Worm (Caenorhabditis elegans) whole organism, L3 larva: ENCODE measurements around the gene blos-1.

ENCODE experiments used
- ceh-16 ChIP-seq: sonication (generic microtip); optimal IDR thresholded peaks from 2 replicates; lab custom pipeline; 2017; ENCODE audit warnings: missing biosample characterization, missing genetic modification characterization
- elt-1 ChIP-seq: fragments of 150-350 bp; optimal IDR thresholded peaks from 2 replicates; lab custom pipeline; 2014; ENCODE audit warnings: missing biosample characterization, missing genetic modification characterization
- elt-3 ChIP-seq, 3 experiments: fragments of 150-350 bp in 1 of 3; sonication (generic microtip) in 2 of 3; optimal IDR thresholded peaks; 2 replicates in 2 of 3; 4 replicates in 1 of 3; lab custom pipeline; 2014 to 2017; ENCODE audit warnings: missing biosample characterization in 3 of 3, missing genetic modification characterization in 3 of 3
- fkh-2 ChIP-seq: fragments of 150-350 bp; optimal IDR thresholded peaks from 2 replicates; lab custom pipeline; 2014; ENCODE audit warnings: missing biosample characterization, missing genetic modification reagents, missing genetic modification characterization
- fos-1 ChIP-seq: fragments of 150-350 bp; optimal IDR thresholded peaks from 2 replicates; lab custom pipeline; 2014; ENCODE audit warnings: missing biosample characterization, missing genetic modification characterization
- lin-39 ChIP-seq: fragments of 150-350 bp; optimal IDR thresholded peaks from 2 replicates; lab custom pipeline; 2018; ENCODE audit warnings: missing biosample characterization, missing genetic modification reagents, missing genetic modification characterization
- mdl-1 ChIP-seq: fragments of 150-350 bp; optimal IDR thresholded peaks from 2 replicates; lab custom pipeline; 2014; ENCODE audit warnings: missing biosample characterization, missing genetic modification characterization
- mml-1 ChIP-seq: fragments of 150-350 bp; sonication (generic microtip); optimal IDR thresholded peaks from 3 replicates; lab custom pipeline; 2014; ENCODE audit warnings: missing biosample characterization, missing genetic modification characterization
- nfya-1 ChIP-seq: sonication (generic microtip); optimal IDR thresholded peaks from 2 replicates; lab custom pipeline; 2017; ENCODE audit warnings: missing genetic modification characterization, mild to moderate bottlenecking, missing compliant biosample characterization, antibody characterized with exemption, moderate library complexity; ENCODE audit not compliant: insufficient read depth
- nhr-11 ChIP-seq: fragments of 150-350 bp; optimal IDR thresholded peaks from 2 replicates; lab custom pipeline; 2014; ENCODE audit warnings: missing biosample characterization, missing genetic modification characterization
- nhr-23 ChIP-seq: fragments of 150-350 bp; optimal IDR thresholded peaks from 2 replicates; lab custom pipeline; 2014; ENCODE audit warnings: missing biosample characterization, missing genetic modification reagents, missing genetic modification characterization
- nhr-25 ChIP-seq: sonication (generic microtip); optimal IDR thresholded peaks from 2 replicates; lab custom pipeline; 2017; ENCODE audit warnings: missing biosample characterization, missing genetic modification characterization
- nhr-28 ChIP-seq: fragments of 150-350 bp; optimal IDR thresholded peaks from 2 replicates; lab custom pipeline; 2014; ENCODE audit warnings: missing biosample characterization, missing genetic modification characterization
- nhr-43 ChIP-seq: sonication (generic microtip); optimal IDR thresholded peaks from 2 replicates; lab custom pipeline; 2016; ENCODE audit warnings: mild to moderate bottlenecking, missing genetic modification characterization, missing compliant biosample characterization; ENCODE audit not compliant: poor library complexity, severe bottlenecking
- pqm-1 ChIP-seq: fragments of 150-350 bp; optimal IDR thresholded peaks from 2 replicates; lab custom pipeline; 2017; ENCODE audit warnings: missing biosample characterization, missing genetic modification characterization, inconsistent platforms
- zag-1 ChIP-seq: fragments of 150-350 bp; optimal IDR thresholded peaks from 2 replicates; lab custom pipeline; 2014; ENCODE audit warnings: missing biosample characterization, missing genetic modification characterization

blos-1 gene

ce11 chrIII:10178023-10178422 is 33.7 kb downstream of the blos-1 start:
- no peak for TF ChIP-seq nhr-11
- TF ChIP-seq nhr-43, result no peak
- no peak for TF ChIP-seq lin-39 (tag; lab: Kevin White, UChicago)
- no peak for TF ChIP-seq mdl-1
- no peak for TF ChIP-seq zag-1 (tag; lab: Kevin White, UChicago)
- no peak for TF ChIP-seq ceh-16 (tag; lab: Kevin White, UChicago)
- TF ChIP-seq mml-1 (tag; lab: Kevin White, UChicago), result no peak
- TF ChIP-seq fos-1 (tag; lab: Kevin White, UChicago), result no peak
- no peak for TF ChIP-seq fkh-2 (tag; lab: Kevin White, UChicago)
- TF ChIP-seq nhr-23 (tag; lab: Kevin White, UChicago), result no peak
- no peak for TF ChIP-seq pqm-1 (tag; lab: Kevin White, UChicago)
- TF ChIP-seq nfya-1 (tag; lab: Kevin White, UChicago), result no peak
- no peak for TF ChIP-seq nhr-28 (tag; lab: Kevin White, UChicago)

DNA sequence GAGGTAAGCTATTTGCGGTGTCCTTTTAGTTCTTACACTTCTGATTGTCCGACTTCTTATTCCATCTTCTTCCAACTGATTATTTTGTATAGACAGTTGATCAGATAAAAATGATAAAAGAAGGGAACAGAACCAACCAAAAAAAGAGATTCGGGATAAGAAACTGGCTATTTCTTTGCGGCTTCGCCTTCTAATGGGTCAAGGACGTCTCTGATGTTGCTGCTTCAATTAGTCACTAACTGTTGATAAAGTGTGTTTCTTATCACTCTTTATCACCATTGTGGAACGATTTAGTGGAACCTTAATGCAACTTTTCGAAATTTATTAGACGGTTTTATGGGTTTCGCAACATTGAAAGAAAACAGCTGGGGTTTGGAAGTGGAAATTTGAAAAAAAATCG is 41.5 kb downstream of the blos-1 start:
- TF ChIP-seq nhr-25 (peak; percentile 66), elt-1 (tag; lab: Kevin White, UChicago) (no peak), nhr-23 (tag; lab: Kevin White, UChicago) (peak; percentile 81), elt-3 (tag; optimal IDR thresholded peaks at IDR 0.05; lab: Kevin White, UChicago) (peak in 2 of 3 experiments; percentile 56 to 95)
